Worm (Caenorhabditis elegans): ENCODE data around the gene srj-23.

- no peak for TF ChIP-seq lin-35 (GFP tag; optimal IDR thresholded peaks at IDR 0.05)
- no peak for TF ChIP-seq T26A5.8 (tag; optimal IDR thresholded peaks at IDR 0.05)
- TF ChIP-seq F37B4.10 (GFP tag; IDR thresholded peaks at IDR 0.05): no peak
- no peak for TF ChIP-seq snpc-4 (GFP tag; optimal IDR thresholded peaks at IDR 0.05)
- no peak for TF ChIP-seq snpc-4 (tag; optimal IDR thresholded peaks at IDR 0.05)
- no peak for TF ChIP-seq ztf-3 (GFP tag; optimal IDR thresholded peaks at IDR 0.05)
- TF ChIP-seq F10E7.11 (tag; optimal IDR thresholded peaks at IDR 0.05): no peak
Measured at ce11 chrV:1438832-1439231, 12.6 kb upstream of the srj-23 start, which contains the start of gene R09B5.11.
